Worm (Caenorhabditis elegans): ENCODE results near the gene F42A9.6.

F42A9.6 gene

DNA sequence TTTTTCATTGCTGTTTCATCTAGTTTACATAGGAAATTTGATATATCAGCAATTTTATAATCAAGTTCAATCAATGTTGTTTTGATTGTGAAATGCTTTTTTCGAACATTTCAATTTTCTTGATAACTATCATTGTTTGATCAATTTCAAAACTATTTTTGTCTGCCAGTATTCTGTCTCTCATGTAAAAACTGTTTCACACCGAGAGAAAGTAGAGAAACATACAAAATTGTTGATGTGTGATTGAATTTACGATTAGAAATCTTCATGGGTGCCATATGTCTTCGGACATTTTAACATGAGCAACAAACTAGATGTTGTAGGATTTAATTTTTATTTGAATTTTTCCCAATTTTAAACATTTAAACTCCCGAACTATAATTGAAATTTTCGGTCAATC is 41.7 kb downstream of the F42A9.6 start, which contains the start of gene C49C8.2:
Gene C49C8.2, plus strand, starts transcription at position 393 of the 400 bp plus-strand sequence.
- TF ChIP-seq vab-15 (tag; optimal IDR thresholded peaks at IDR 0.05) = no peak
- TF ChIP-seq lin-35 (GFP tag; optimal IDR thresholded peaks at IDR 0.05) = peak in 1 of 2 experiments; percentile 48
- TF ChIP-seq ets-5 (GFP tag; IDR thresholded peaks at IDR 0.05) = no peak
- TF ChIP-seq C34B4.2 (tag; optimal IDR thresholded peaks at IDR 0.05) = no peak
- TF ChIP-seq lin-14 (GFP tag; optimal IDR thresholded peaks at IDR 0.05) = no peak
- no peak for TF ChIP-seq swsn-7 (tag; optimal IDR thresholded peaks at IDR 0.05)
- TF ChIP-seq Y116A8C.19 (tag; optimal IDR thresholded peaks at IDR 0.05; ENCODE audit: borderline replicate concordance) = no peak
- TF ChIP-seq lsy-2 (tag; optimal IDR thresholded peaks at IDR 0.05) = peak in 1 of 2 experiments; percentile 30
- peak; percentile 19 for TF ChIP-seq mep-1 (tag; optimal IDR thresholded peaks at IDR 0.05)
- no peak for TF ChIP-seq egl-13 (tag; optimal IDR thresholded peaks at IDR 0.05)
- peak; percentile 20 for TF ChIP-seq nhr-85 (tag)
- TF ChIP-seq efl-1 (optimal IDR thresholded peaks at IDR 0.05) = peak in 1 of 2 experiments; percentile 29
- TF ChIP-seq efl-1 (GFP tag; optimal IDR thresholded peaks at IDR 0.05 in 1 of 2) = no peak
- no peak for TF ChIP-seq nhr-76 (tag; optimal IDR thresholded peaks at IDR 0.05)
- peak; percentile 19 for TF ChIP-seq blmp-1 (tag; optimal IDR thresholded peaks at IDR 0.05)
- TF ChIP-seq ztf-4 (tag; optimal IDR thresholded peaks at IDR 0.05) = no peak
- no peak for TF ChIP-seq fkh-10 (GFP tag; optimal IDR thresholded peaks at IDR 0.05)
- TF ChIP-seq lin-13 (GFP tag; optimal IDR thresholded peaks at IDR 0.05) = no peak
- no peak for TF ChIP-seq aly-2 (tag; optimal IDR thresholded peaks at IDR 0.05)
- TF ChIP-seq unc-86 (tag; optimal IDR thresholded peaks at IDR 0.05) = no peak
- TF ChIP-seq nhr-19 (GFP tag; conservative IDR thresholded peaks at IDR 0.05) = no peak
- TF ChIP-seq nhr-20 (tag; optimal IDR thresholded peaks at IDR 0.05) = no peak
- TF ChIP-seq nhr-47 (tag; optimal IDR thresholded peaks at IDR 0.05) = no peak
- no peak for TF ChIP-seq fos-1 (tag; optimal IDR thresholded peaks at IDR 0.05)
- TF ChIP-seq unc-98 (GFP tag; IDR thresholded peaks at IDR 0.05) = no peak
- TF ChIP-seq nhr-71 (tag; optimal IDR thresholded peaks at IDR 0.05) = no peak
- TF ChIP-seq mab-9 (GFP tag; IDR thresholded peaks at IDR 0.05) = no peak
- TF ChIP-seq sox-4 (tag; optimal IDR thresholded peaks at IDR 0.05) = no peak
- no peak for TF ChIP-seq sup-37 (GFP tag; optimal IDR thresholded peaks at IDR 0.05)
- TF ChIP-seq unc-62 (GFP tag; optimal IDR thresholded peaks at IDR 0.05) = no peak
- TF ChIP-seq zip-4 (GFP tag; optimal IDR thresholded peaks at IDR 0.05) = no peak
- TF ChIP-seq ztf-11 (tag; optimal IDR thresholded peaks at IDR 0.05) = no peak
- no peak for TF ChIP-seq ceh-82 (tag; optimal IDR thresholded peaks at IDR 0.05)
- TF ChIP-seq pqm-1 (tag; optimal IDR thresholded peaks at IDR 0.05) = no peak
- no peak for TF ChIP-seq jun-1 (tag; optimal IDR thresholded peaks at IDR 0.05)
- no peak for TF ChIP-seq fkh-8 (tag; optimal IDR thresholded peaks at IDR 0.05)
- no peak for TF ChIP-seq lin-39 (tag; optimal IDR thresholded peaks at IDR 0.05)
- no peak for TF ChIP-seq hlh-17 (GFP tag; optimal IDR thresholded peaks at IDR 0.05; ENCODE audit: borderline replicate concordance)
- no peak for TF ChIP-seq mdl-1 (tag; optimal IDR thresholded peaks at IDR 0.05)
- no peak for TF ChIP-seq fkh-4 (tag; optimal IDR thresholded peaks at IDR 0.05; ENCODE audit: borderline replicate concordance)
- peak; percentile 45 for TF ChIP-seq dsc-1 (tag; optimal IDR thresholded peaks at IDR 0.05)
- no peak for TF ChIP-seq ceh-63 (GFP tag; optimal IDR thresholded peaks at IDR 0.05)

DNA sequence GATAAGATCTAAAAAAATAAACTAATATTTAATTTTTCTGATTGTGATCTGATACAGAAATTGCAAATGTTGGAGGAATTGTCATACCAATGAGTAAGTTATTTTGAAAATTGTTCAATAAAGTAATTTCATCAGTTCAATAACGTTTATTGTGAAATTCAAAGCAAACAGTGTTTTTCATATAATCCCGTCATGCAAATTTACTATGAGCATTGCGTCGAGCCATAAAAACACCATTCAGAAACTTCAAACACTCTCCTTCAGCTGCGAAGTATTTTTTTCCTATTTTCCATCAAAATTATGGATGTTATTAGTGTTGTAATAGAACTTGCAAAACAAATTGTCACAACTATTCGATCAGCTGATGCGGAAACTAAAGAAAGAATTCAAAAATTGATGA is 42.8 kb downstream of the F42A9.6 start, which contains the start of gene C49C8.8:
Gene C49C8.8, plus strand, starts transcription at position 301 of the 400 bp plus-strand sequence.
- TF ChIP-seq egl-13 (tag; optimal IDR thresholded peaks at IDR 0.05) (no peak), mab-9 (GFP tag; IDR thresholded peaks at IDR 0.05) (no peak), fkh-10 (GFP tag; optimal IDR thresholded peaks at IDR 0.05) (no peak), F16B12.6 (tag; optimal IDR thresholded peaks at IDR 0.05) (no peak), lin-15B (tag; optimal IDR thresholded peaks at IDR 0.05) (no peak), lin-14 (GFP tag; optimal IDR thresholded peaks at IDR 0.05) (no peak), alr-1 (tag; optimal IDR thresholded peaks at IDR 0.05; ENCODE audit: borderline replicate concordance) (no peak)
